Fruit fly (Drosophila melanogaster): ENCODE data around the gene Fer2LCH.

The Fer2LCH gene

dm6 chr3R:30387515-30388178, at the start of gene Fer2LCH, which contains the start of gene Fer1HCH:
Fer2LCH (plus strand) TSS chr3R:30387804.
Fer1HCH (minus strand) TSS chr3R:30388178.
- no peak for TF ChIP-seq CG17801 (GFP tag; optimal IDR thresholded peaks at IDR 0.05; ENCODE audit: partially characterized antibody)

- TF ChIP-seq CG17801 (GFP tag; optimal IDR thresholded peaks at IDR 0.05; ENCODE audit: partially characterized antibody), result no peak
These were observed 49.5 kb upstream of the Fer2LCH start for dm6 chr3R:30337919-30338647.

- no peak for TF ChIP-seq CG17801 (GFP tag; optimal IDR thresholded peaks at IDR 0.05; ENCODE audit: partially characterized antibody)
These were observed 49.0 kb upstream of the Fer2LCH start for dm6 chr3R:30338648-30339038.

DNA sequence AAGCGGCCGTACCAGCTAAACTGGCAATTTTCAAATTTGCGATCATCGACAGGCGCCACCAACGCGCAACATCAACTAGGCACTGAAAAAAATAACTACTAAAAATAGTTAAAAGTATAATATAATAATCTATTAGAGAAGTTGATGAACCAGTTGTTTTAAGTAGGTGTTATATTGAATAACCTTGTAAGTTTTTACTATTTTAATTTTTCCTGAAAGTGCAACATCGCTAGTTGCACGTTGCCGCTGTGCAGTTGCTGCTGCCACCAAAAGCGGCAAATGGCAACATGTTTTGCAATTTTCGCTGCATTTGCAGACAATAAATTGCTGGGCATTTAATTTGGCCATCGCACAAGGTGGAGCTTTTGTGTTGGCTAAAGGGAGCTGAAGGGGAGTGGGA, 44.6 kb upstream of the Fer2LCH start:
- TF ChIP-seq CG17801 (GFP tag; optimal IDR thresholded peaks at IDR 0.05; ENCODE audit: partially characterized antibody), result no peak

DNA sequence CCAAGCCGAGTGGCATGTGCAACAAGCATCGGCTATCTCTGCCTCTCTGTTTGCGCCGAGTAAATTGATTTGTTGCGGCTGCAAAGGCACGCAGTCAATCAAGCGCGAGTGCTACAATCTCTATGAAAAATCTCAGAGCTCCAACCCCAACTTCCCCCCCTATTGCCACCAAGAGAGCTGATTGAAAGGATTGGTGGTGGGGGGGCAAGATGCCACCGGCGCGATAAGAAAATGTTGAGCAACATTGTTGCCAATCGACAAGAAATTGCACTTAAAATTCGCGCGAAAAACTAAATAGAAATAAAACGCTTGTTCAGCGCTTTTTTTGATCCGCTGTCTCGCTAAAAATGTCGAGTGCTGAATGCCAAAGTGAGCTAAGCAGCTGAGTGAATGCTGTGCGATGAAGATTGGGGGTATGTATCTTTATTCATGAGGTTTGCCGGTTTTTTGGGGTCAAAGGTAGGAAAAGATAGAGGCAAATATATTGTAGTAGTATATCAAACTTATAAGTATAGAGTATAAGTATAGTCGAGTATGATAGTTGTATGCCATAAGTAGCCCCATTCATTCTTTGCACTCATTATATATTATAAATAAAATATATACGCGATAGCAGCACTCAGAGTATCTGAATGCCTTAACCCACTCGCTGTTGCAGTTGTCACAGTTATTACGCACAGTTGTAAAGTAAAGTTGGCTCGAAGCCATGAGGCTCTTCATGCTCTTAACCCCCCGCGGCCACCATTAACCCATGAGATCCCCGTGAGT, 44.0 kb upstream of the Fer2LCH start:
- TF ChIP-seq CG17801 (GFP tag; optimal IDR thresholded peaks at IDR 0.05; ENCODE audit: partially characterized antibody), result no peak

DNA sequence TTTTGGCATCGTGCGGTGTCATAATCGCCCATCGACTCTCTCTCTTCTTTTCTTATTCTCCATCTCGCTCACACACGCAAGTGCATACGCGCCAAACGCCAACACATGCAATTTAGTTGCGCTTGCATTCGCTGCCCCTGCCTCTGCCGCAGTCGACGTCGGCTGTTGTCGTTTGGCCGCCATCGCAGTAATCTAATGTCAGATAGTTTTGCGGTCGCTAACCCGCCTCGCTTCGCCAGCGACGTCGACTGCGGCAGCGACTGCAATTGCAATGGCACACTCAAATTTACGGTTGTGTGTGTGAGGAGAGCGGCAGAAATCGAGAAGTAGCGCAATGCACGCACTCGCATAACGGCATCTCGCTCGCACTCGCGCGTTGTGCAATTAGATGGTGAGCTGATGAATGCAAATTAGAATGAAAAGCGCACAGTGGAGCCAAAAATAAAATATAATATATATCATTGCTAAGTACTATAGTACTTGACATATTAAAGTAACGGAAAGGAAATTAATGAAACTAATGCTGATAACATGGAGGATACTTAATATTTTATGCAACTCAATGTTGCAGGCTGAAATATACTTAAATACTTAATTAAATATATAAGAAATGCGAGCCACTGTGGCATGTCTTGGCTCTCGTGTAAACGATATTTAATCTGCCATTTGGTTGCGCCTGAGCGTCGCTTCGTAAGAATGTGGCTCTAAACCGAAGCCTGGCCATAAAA, 43.2 kb upstream of the Fer2LCH start:
- TF ChIP-seq CG17801 (GFP tag; optimal IDR thresholded peaks at IDR 0.05; ENCODE audit: partially characterized antibody), result no peak

DNA sequence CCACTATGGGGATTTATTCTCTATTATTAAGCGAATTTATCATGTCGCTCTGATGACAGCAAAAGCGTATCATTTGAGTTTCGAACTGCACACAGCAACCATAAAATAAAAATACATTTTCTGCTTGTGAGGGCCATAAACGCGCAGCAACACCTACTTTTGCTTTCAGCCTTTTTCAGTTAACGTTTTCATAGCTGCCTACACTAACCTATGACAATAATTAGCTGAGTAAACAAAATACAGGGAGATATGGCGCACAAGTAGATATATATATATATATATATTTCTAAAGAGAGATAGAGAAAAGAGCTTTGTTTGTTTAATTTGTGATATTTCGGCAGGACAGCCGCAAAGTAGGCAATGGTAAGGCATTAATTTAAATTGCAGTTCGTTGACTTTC, 42.1 kb upstream of the Fer2LCH start:
- TF ChIP-seq CG17801 (GFP tag; optimal IDR thresholded peaks at IDR 0.05; ENCODE audit: partially characterized antibody), result no peak

DNA sequence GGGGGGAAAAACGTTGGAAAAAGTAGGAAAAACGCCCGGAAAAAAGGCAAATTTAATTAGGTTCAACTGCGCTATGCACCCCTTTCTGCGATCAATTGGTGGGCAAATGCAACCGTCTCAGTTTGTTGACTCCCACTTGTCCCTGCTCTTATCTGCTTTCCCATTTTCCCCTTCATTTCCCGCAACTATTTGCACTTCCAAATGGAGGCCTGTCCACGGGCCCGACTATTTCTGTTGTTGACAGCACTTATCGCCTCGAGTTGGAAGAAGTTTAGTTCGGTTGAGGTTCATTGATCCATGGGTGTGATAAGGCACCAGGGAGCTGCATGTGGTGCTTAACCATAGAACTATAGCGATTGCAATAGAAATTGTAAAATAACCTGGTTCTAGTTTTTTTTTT, 35.0 kb upstream of the Fer2LCH start:
- TF ChIP-seq CG17801 (GFP tag; optimal IDR thresholded peaks at IDR 0.05; ENCODE audit: partially characterized antibody), result no peak

DNA sequence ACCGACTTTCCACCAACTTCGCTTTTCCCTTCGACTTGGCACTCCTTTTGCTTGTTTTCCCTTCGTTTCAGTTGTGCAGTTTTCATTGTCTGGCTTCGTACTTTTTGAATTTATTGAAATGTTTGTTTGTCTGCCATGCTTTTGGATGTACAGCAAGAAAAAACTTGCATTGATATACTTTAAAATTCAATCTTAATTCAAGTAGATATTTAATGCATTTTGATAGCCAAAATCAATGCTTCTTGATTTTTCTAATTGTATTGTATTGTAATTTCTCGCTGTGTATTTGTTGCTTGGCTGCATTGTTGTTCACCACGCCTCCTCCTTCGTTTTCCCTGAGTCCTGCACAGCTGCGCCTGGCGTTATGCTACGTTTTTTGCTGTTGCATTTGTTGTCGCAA, 32.9 kb upstream of the Fer2LCH start:
- no peak for TF ChIP-seq CG17801 (GFP tag; optimal IDR thresholded peaks at IDR 0.05; ENCODE audit: partially characterized antibody)

dm6 chr3R:30357062-30357461, 30.5 kb upstream of the Fer2LCH start:
- TF ChIP-seq CG17801 (GFP tag; optimal IDR thresholded peaks at IDR 0.05; ENCODE audit: partially characterized antibody), result no peak

dm6 chr3R:30360653-30361052, 27.0 kb upstream of the Fer2LCH start:
- TF ChIP-seq CG17801 (GFP tag; optimal IDR thresholded peaks at IDR 0.05; ENCODE audit: partially characterized antibody), result no peak

- TF ChIP-seq CG17801 (GFP tag; optimal IDR thresholded peaks at IDR 0.05; ENCODE audit: partially characterized antibody), result no peak
These were observed 4.4 kb upstream of the Fer2LCH start for dm6 chr3R:30383181-30383580.

DNA sequence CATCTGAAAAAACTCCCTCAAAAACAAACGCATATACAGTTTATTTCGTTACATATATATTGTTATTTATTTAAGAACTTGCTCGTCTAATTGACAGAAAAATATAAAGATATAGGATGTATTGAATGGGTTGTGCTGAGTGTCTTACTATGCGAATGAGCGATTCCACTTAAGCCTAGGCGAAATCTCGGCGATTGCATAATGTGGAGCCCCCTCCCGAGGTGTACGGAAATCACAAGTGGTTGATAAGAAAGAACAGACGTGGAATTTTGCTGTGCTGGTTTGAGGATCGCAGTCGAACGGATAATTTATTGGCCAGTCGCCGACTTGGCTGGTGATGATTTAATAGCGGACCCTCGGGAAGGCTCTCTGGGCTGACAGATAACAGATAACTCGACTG, 2.1 kb upstream of the Fer2LCH start:
- no peak for TF ChIP-seq CG17801 (GFP tag; optimal IDR thresholded peaks at IDR 0.05; ENCODE audit: partially characterized antibody)

DNA sequence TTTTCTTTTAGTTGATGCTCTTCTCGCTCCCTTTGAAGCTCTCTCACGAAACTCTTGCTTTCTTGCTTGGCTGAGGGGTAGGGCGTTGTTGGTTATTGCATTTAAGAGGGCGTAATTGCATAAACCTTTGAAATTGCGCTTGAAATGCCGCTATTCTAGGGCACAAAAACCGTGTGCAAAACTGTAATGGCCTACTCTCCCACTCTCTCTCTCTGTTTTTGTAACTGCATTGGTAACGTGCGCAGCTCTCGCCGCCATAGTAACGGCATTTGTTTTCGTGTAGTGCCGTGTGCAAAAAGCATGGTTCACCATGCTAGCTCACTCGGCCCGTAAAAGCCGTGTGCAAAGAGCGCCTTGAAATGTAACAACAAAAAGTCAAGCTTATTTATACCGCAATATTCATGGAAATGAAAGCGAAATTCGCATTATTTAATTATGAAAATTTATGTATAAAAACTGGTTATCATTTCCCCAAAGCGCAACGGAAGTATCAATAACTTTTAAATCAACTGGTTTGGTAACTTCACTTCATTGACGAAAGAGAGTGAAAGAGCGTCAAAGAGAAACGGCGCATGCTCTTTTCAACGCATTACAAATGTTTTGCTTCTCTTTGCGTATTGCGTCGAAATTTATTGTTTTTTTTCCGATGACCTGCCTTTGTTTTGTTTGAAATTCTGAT, 706 bp upstream of the Fer2LCH start:
- peak; percentile 52 for TF ChIP-seq CG17801 (GFP tag; optimal IDR thresholded peaks at IDR 0.05; ENCODE audit: partially characterized antibody)
